Fruit fly (Drosophila melanogaster): Measurements from ENCODE around the gene CG17637.

dm6 chr3L:20494262-20494601 is 9.8 kb upstream of the CG17637 start:
- TF ChIP-seq fru (GFP tag; optimal IDR thresholded peaks at IDR 0.05) (no peak), Rel (GFP tag; optimal IDR thresholded peaks at IDR 0.05) (no peak), Rel (tag; optimal IDR thresholded peaks at IDR 0.05) (no peak), br (GFP tag; optimal IDR thresholded peaks at IDR 0.05) (no peak), psq (GFP tag; optimal IDR thresholded peaks at IDR 0.05) (no peak), Vsx2 (GFP tag; optimal IDR thresholded peaks at IDR 0.05; ENCODE audit: partially characterized antibody) (no peak)

Data from whole organism, wandering third instar larva.